Fruit fly (Drosophila melanogaster) whole organism, wandering third instar larva: Measurements from ENCODE around the gene CG31220.

Experiments used
- Abd-B ChIP-seq: fragments of >200 bp; optimal IDR thresholded peaks from 2 replicates; lab custom pipeline; 2017; ENCODE audit warnings: missing biosample characterization, missing genetic modification characterization
- Dif ChIP-seq: fragments of 200-275, 200-300 bp; sonication (Bioruptor generic); optimal IDR thresholded peaks from 2 replicates; lab custom pipeline; 2018; ENCODE audit warnings: missing biosample characterization, missing genetic modification characterization; ENCODE audit not compliant: partially characterized antibody
- Hr78 ChIP-seq: fragments of >200 bp; optimal IDR thresholded peaks from 2 replicates; lab custom pipeline; 2017; ENCODE audit warnings: missing biosample characterization, missing genetic modification characterization
- Myc ChIP-seq: fragments of >200 bp; optimal IDR thresholded peaks from 2 replicates; lab custom pipeline; 2017
- Vsx2 ChIP-seq: fragments of 200-300, 225-300 bp; sonication (Bioruptor generic); optimal IDR thresholded peaks from 2 replicates; lab custom pipeline; 2018; ENCODE audit warnings: missing biosample characterization, missing genetic modification characterization; ENCODE audit not compliant: partially characterized antibody
- dmrt93B ChIP-seq: fragments of 200-800 bp; sonication (Bioruptor generic); optimal IDR thresholded peaks from 2 replicates; lab custom pipeline; 2018; ENCODE audit warnings: missing biosample characterization, mild to moderate bottlenecking, missing genetic modification characterization
- ey ChIP-seq: fragments of 200-800 bp; sonication (Bioruptor generic); optimal IDR thresholded peaks from 2 replicates; lab custom pipeline; 2016; ENCODE audit warnings: missing biosample characterization, missing genetic modification characterization
- h ChIP-seq: fragments of 200-800 bp; sonication (Bioruptor generic); optimal IDR thresholded peaks from 3 replicates; lab custom pipeline; 2016; ENCODE audit warnings: missing biosample characterization, mild to moderate bottlenecking, missing genetic modification characterization
- jim ChIP-seq: fragments of 175-275, 200-325 bp; sonication (Bioruptor generic); optimal IDR thresholded peaks from 2 replicates; lab custom pipeline; 2016; ENCODE audit warnings: missing biosample characterization, mild to moderate bottlenecking, missing genetic modification characterization

dm6 chr3R:19619908-19620307 is 28.4 kb upstream of the CG31220 start:
- no peak for TF ChIP-seq Dif (GFP tag; lab: Kevin White, UChicago)
- no peak for TF ChIP-seq dmrt93B (GFP tag; lab: Kevin White, UChicago)
- no peak for TF ChIP-seq ey
- TF ChIP-seq Abd-B (GFP tag; lab: Kevin White, UChicago), result no peak
- TF ChIP-seq Myc (lab: Kevin White, UChicago), result no peak
- no peak for TF ChIP-seq jim (GFP tag; lab: Kevin White, UChicago)
- TF ChIP-seq h (GFP tag; lab: Kevin White, UChicago), result no peak
- no peak for TF ChIP-seq Hr78
- TF ChIP-seq Vsx2 (GFP tag; lab: Kevin White, UChicago), result no peak
